Worm (Caenorhabditis elegans) whole organism, young adult: Measurements from ENCODE around the gene bca-1.

ENCODE experiments used
- F55B11.4 ChIP-seq: sonication (generic microtip); optimal IDR thresholded peaks from 2 replicates; lab custom pipeline; 2016; ENCODE audit warnings: missing compliant biosample characterization, missing genetic modification characterization, borderline replicate concordance; ENCODE audit not compliant: insufficient read depth
- athp-1 ChIP-seq: sonication (generic microtip); optimal IDR thresholded peaks from 2 replicates; lab custom pipeline; 2017; ENCODE audit warnings: mild to moderate bottlenecking, missing genetic modification characterization, missing compliant biosample characterization
- attf-5 ChIP-seq: fragments of 200-800 bp; sonication (Bioruptor generic); optimal IDR thresholded peaks from 2 replicates; lab custom pipeline; 2018; ENCODE audit warnings: mild to moderate bottlenecking, missing genetic modification characterization, missing compliant biosample characterization
- attf-6 ChIP-seq: fragments of 200-800 bp; sonication (Bioruptor generic); IDR thresholded peaks from 2 replicates; pipeline ENCODE4 v1.3.6; 2022; ENCODE audit warnings: missing genetic modification reagents, missing genetic modification characterization, missing compliant biosample characterization
- egl-18 ChIP-seq: fragments of 200-800 bp; sonication (Bioruptor generic); IDR thresholded peaks from 2 replicates; pipeline ENCODE4 v1.3.6; 2022; ENCODE audit warnings: missing genetic modification reagents, missing genetic modification characterization, missing compliant biosample characterization
- sea-2 ChIP-seq: fragments of 200-800 bp; sonication (Bioruptor generic); IDR thresholded peaks from 2 replicates; pipeline ENCODE4 v1.3.6; 2022; ENCODE audit warnings: missing genetic modification characterization, missing compliant biosample characterization
- unc-130 ChIP-seq: sonication (generic microtip); optimal IDR thresholded peaks from 2 replicates; lab custom pipeline; 2016; ENCODE audit warnings: missing genetic modification reagents, missing genetic modification characterization, missing compliant biosample characterization
- unc-62 ChIP-seq: fragments of 150-350 bp; optimal IDR thresholded peaks from 2 replicates; lab custom pipeline; 2014; ENCODE audit warnings: missing biosample characterization, missing genetic modification reagents, missing genetic modification characterization
- zim-3 ChIP-seq: sonication (generic microtip); optimal IDR thresholded peaks from 2 replicates; lab custom pipeline; 2017; ENCODE audit warnings: mild to moderate bottlenecking, missing genetic modification characterization, moderate library complexity, missing compliant biosample characterization

DNA sequence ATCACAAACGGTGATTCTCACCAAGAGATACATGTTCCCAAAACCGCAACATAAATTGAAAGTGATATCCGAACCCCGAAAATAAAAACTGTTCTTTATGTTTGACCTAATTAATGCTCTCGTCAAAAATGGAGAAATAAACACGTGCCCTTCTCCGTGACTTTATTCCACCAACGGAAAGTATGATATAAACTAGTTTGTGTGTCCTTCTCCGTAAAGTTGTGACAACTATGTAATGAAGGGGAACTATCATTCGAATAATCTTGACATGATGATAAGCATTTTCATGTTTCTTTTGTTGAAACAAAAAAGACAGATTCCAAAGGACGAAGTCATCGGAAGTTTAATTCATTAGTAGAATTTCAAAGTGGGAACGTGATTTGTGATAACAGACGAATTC lies 3.0 kb downstream of the bca-1 start:
- TF ChIP-seq attf-6 (GFP tag; lab: Robert Waterston, UW) (no peak), unc-130 (GFP tag; lab: Kevin White, UChicago) (no peak), zim-3 (tag; lab: Kevin White, UChicago) (no peak), sea-2 (GFP tag; lab: Robert Waterston, UW) (no peak), unc-62 (GFP tag; lab: Kevin White, UChicago) (no peak), attf-5 (GFP tag; lab: Kevin White, UChicago) (no peak), F55B11.4 (tag; lab: Kevin White, UChicago) (no peak), athp-1 (tag; lab: Kevin White, UChicago) (no peak), egl-18 (no peak)
